Worm (Caenorhabditis elegans) whole organism, young adult: ENCODE measurements around the gene Y39A1A.16.

Experiments used
- K12H6.12 ChIP-seq: fragments of 200-800 bp; sonication (Bioruptor generic); optimal IDR thresholded peaks from 2 replicates; lab custom pipeline; 2018; ENCODE audit warnings: mild to moderate bottlenecking, missing genetic modification characterization, missing compliant biosample characterization
- Y56A3A.18 ChIP-seq: fragments of 200-800 bp; sonication (Bioruptor generic); IDR thresholded peaks from 2 replicates; pipeline ENCODE4 v1.3.6; 2022; ENCODE audit warnings: missing genetic modification reagents, missing genetic modification characterization, missing compliant biosample characterization
- ZK185.1 ChIP-seq: sonication (generic microtip); optimal IDR thresholded peaks from 2 replicates; lab custom pipeline; 2016; ENCODE audit warnings: mild to moderate bottlenecking, missing genetic modification characterization, missing compliant biosample characterization; ENCODE audit not compliant: poor library complexity, severe bottlenecking
- dpl-1 ChIP-seq: fragments of 150-350 bp; optimal IDR thresholded peaks from 2 replicates; lab custom pipeline; 2014; ENCODE audit warnings: missing biosample characterization, missing genetic modification reagents, missing genetic modification characterization
- lsy-27 ChIP-seq: sonication (generic microtip); optimal IDR thresholded peaks from 2 replicates; lab custom pipeline; 2017; ENCODE audit warnings: missing genetic modification characterization, mild to moderate bottlenecking, missing compliant biosample characterization, antibody characterized with exemption, missing genotype, borderline replicate concordance; ENCODE audit not compliant: insufficient read depth
- mxl-1 ChIP-seq: sonication (generic microtip); optimal IDR thresholded peaks from 2 replicates; lab custom pipeline; 2016; ENCODE audit warnings: missing genetic modification characterization, missing compliant biosample characterization
- ztf-22 ChIP-seq: fragments of 200-800 bp; sonication (Bioruptor generic); optimal IDR thresholded peaks from 2 replicates; lab custom pipeline; 2018; ENCODE audit warnings: mild to moderate bottlenecking, missing genetic modification characterization, moderate library complexity, missing compliant biosample characterization

- no peak for TF ChIP-seq Y56A3A.18 (GFP tag; lab: Robert Waterston, UW)
- TF ChIP-seq dpl-1 (GFP tag; lab: Kevin White, UChicago) = no peak
- no peak for TF ChIP-seq ZK185.1
- TF ChIP-seq ztf-22 (GFP tag; lab: Kevin White, UChicago) = no peak
- TF ChIP-seq mxl-1 = no peak
- no peak for TF ChIP-seq lsy-27 (tag; lab: Kevin White, UChicago)
- no peak for TF ChIP-seq K12H6.12 (tag; lab: Kevin White, UChicago)
Observed at ce11 chrIII:10629795-10630194, 49.3 kb upstream of the Y39A1A.16 start.
